Worm (Caenorhabditis elegans) whole organism, early embryonic: ENCODE measurements around the gene clec-140.
A peak's percentile ranks its signal among the peaks of the same experiment; 100 is the strongest.
"Not testable (repeated sequence)": the region's sequence is repeated elsewhere in the genome, so short reads cannot be mapped to it uniquely, and the experiment has no call there.

Experiments used
- F13C5.2 ChIP-seq: sonication (generic microtip); optimal IDR thresholded peaks from 2 replicates; lab custom pipeline; 2017; ENCODE audit warnings: mild to moderate bottlenecking, missing genetic modification characterization, inconsistent platforms, missing compliant biosample characterization
- ama-1 ChIP-seq: fragments of 150-350 bp; optimal IDR thresholded peaks from 2 replicates; lab custom pipeline; 2014

DNA sequence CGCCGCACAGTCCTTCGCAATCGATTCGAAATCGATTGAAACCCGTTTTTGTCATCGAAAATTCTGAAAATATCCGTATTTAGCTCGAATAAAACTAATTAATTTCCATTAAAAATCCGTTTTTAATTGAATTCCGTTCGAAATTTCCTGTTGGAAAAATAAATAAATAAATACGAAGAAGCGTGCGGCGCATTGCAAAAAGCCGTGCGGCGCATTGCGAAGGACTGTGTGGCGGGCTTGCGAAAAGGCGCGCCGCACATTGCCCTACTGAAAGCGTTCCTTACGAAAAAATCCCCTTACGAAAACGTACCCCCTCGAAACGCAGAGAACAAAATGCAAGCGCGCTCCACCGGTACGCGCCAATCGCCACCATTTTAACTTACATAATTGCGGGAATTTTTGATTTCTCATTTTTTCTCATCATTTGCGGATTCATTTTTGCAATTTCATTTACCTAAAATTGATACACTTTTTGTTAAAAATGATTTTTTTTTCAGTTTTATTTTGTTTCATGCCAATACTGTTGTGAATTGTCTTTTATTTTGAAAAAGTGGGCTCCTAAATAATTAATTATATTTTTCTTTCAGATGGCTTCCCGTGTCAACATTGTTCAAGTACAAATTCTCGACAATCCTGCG is 28.7 kb downstream of the clec-140 start, which contains the start of gene unc-85:
- TF ChIP-seq ama-1: not testable (repeated sequence)
- TF ChIP-seq F13C5.2 (tag; lab: Kevin White, UChicago): peak; percentile 81
